Worm (Caenorhabditis elegans) whole organism, mixed stage, embryonic: ENCODE data around the gene gld-3.

Experiments
- lsy-2 ChIP-seq: fragments of 150-350 bp; optimal IDR thresholded peaks from 2 replicates; lab custom pipeline; 2014; ENCODE audit warnings: missing biosample characterization, missing genetic modification characterization
- pha-4 ChIP-seq: fragments of 150-350 bp; optimal IDR thresholded peaks from 2 replicates; lab custom pipeline; 2018; ENCODE audit warnings: missing biosample characterization, missing genetic modification reagents, missing genetic modification characterization
- snpc-4 ChIP-seq: fragments of 150-350 bp; optimal IDR thresholded peaks from 2 replicates; lab custom pipeline; 2014; ENCODE audit warnings: missing biosample characterization, missing genetic modification characterization
- ztf-11 ChIP-seq: fragments of 150-350 bp; optimal IDR thresholded peaks from 2 replicates; lab custom pipeline; 2014; ENCODE audit warnings: missing biosample characterization, missing genetic modification characterization

- TF ChIP-seq pha-4 (no peak), snpc-4 (tag; lab: Kevin White, UChicago) (no peak), lsy-2 (tag; lab: Kevin White, UChicago) (no peak), ztf-11 (tag; lab: Kevin White, UChicago) (no peak)
These were observed 50.2 kb downstream of the gld-3 start for ce11 chrII:7182630-7183029.
